Fruit fly (Drosophila melanogaster) whole organism, pupa: ENCODE data around the gene Cpr72Ea.

Experiments
- CG10348 ChIP-seq: fragments of 200-800 bp; sonication (Bioruptor generic); IDR thresholded peaks from 2 replicates; pipeline ENCODE4 v1.3.6; 2022; ENCODE audit warnings: missing biosample characterization, missing genetic modification characterization
- CG14655 ChIP-seq: fragments of 200-800 bp; sonication (Bioruptor generic); optimal IDR thresholded peaks from 3 replicates; lab custom pipeline; 2017; ENCODE audit warnings: mild to moderate bottlenecking, missing biosample characterization, missing genetic modification reagents, missing genetic modification characterization
- CG15710 ChIP-seq: fragments of 200-800 bp; sonication (Bioruptor generic); optimal IDR thresholded peaks from 2 replicates; lab custom pipeline; 2018; ENCODE audit warnings: missing biosample characterization, mild to moderate bottlenecking, missing genetic modification characterization, moderate library complexity
- CG17806 ChIP-seq: fragments of 200-800 bp; sonication (Bioruptor generic); optimal IDR thresholded peaks from 2 replicates; lab custom pipeline; 2018; ENCODE audit warnings: missing biosample characterization, mild to moderate bottlenecking, missing genetic modification characterization, moderate library complexity
- CG32121 ChIP-seq: fragments of 200-800 bp; sonication (Bioruptor generic); IDR thresholded peaks from 2 replicates; pipeline ENCODE4 v1.3.6; 2022; ENCODE audit warnings: missing biosample characterization, missing genetic modification characterization
- CG34367 ChIP-seq: fragments of 200-800 bp; sonication (Bioruptor generic); optimal IDR thresholded peaks from 2 replicates; lab custom pipeline; 2018; ENCODE audit warnings: missing biosample characterization, mild to moderate bottlenecking, missing genetic modification characterization
- CG4496 ChIP-seq: fragments of 200-800 bp; sonication (Bioruptor generic); IDR thresholded peaks from 3 replicates; pipeline ENCODE4 v1.3.6; 2022; ENCODE audit warnings: missing biosample characterization, missing genetic modification characterization
- CG8159 ChIP-seq: fragments of 200-800 bp; sonication (Bioruptor generic); optimal IDR thresholded peaks from 3 replicates; lab custom pipeline; 2018; ENCODE audit warnings: missing biosample characterization, mild to moderate bottlenecking, missing genetic modification characterization, moderate library complexity
- D1 ChIP-seq: fragments of 200-800 bp; sonication (Bioruptor generic); optimal IDR thresholded peaks from 2 replicates; lab custom pipeline; 2018; ENCODE audit warnings: missing biosample characterization, mild to moderate bottlenecking, missing genetic modification characterization, moderate library complexity
- Snoo ChIP-seq: fragments of 200-800 bp; sonication (Bioruptor generic); optimal IDR thresholded peaks from 3 replicates; lab custom pipeline; 2017; ENCODE audit warnings: missing biosample characterization, mild to moderate bottlenecking, missing genetic modification characterization, inconsistent platforms
- fd96Ca ChIP-seq: fragments of 200-800 bp; sonication (Bioruptor generic); IDR thresholded peaks from 3 replicates; pipeline ENCODE4 v1.3.6; 2022; ENCODE audit warnings: missing biosample characterization, missing genetic modification characterization
- gl ChIP-seq: fragments of 200-800 bp; sonication (Bioruptor generic); optimal IDR thresholded peaks from 2 replicates; lab custom pipeline; 2018; ENCODE audit warnings: missing biosample characterization, mild to moderate bottlenecking, missing genetic modification characterization

- TF ChIP-seq CG4496 (GFP tag; lab: Robert Waterston, UW) (no peak), CG32121 (GFP tag; lab: Robert Waterston, UW) (no peak), D1 (tag; lab: Kevin White, UChicago) (no peak), CG10348 (GFP tag; lab: Robert Waterston, UW) (no peak), fd96Ca (GFP tag; lab: Robert Waterston, UW) (no peak), CG14655 (no peak), CG17806 (tag; lab: Kevin White, UChicago) (no peak), CG15710 (tag; lab: Kevin White, UChicago) (no peak), Snoo (tag; lab: Kevin White, UChicago) (no peak), CG34367 (tag; lab: Kevin White, UChicago) (no peak), CG8159 (tag; lab: Kevin White, UChicago) (no peak), gl (tag; lab: Kevin White, UChicago) (no peak)
These were observed 2.2 kb downstream of the Cpr72Ea start, which contains the start of gene Cpr72Eb for dm6 chr3L:16364599-16364998.
